Fruit fly (Drosophila melanogaster) whole organism, embryonic: ENCODE measurements around the gene Irbp.

Source experiments
- Ada2b ChIP-seq: fragments of 200-800 bp; sonication (Bioruptor generic); IDR thresholded peaks from 2 replicates; pipeline ENCODE4 v1.3.6; 2022; ENCODE audit warnings: missing biosample characterization, missing genetic modification characterization
- C15 ChIP-seq: fragments of 200-800 bp; sonication (Bioruptor generic); IDR thresholded peaks from 3 replicates; pipeline ENCODE4 v1.3.6; 2022; ENCODE audit warnings: missing biosample characterization, missing genetic modification characterization
- CG10267 ChIP-seq: fragments of 200-800 bp; sonication (Bioruptor generic); optimal IDR thresholded peaks from 2 replicates; lab custom pipeline; 2018; ENCODE audit warnings: missing biosample characterization, mild to moderate bottlenecking, missing genetic modification characterization, moderate library complexity
- CG11723 ChIP-seq: fragments of 200-800 bp; sonication (Bioruptor generic); optimal IDR thresholded peaks from 2 replicates; lab custom pipeline; 2017; ENCODE audit warnings: missing biosample characterization, mild to moderate bottlenecking, missing genetic modification characterization
- CG12071 ChIP-seq: fragments of 200-800 bp; sonication (Bioruptor generic); optimal IDR thresholded peaks from 3 replicates; lab custom pipeline; 2018; ENCODE audit warnings: missing biosample characterization, mild to moderate bottlenecking, missing genetic modification characterization
- CG13624 ChIP-seq: fragments of 200-800 bp; sonication (Bioruptor generic); optimal IDR thresholded peaks from 2 replicates; lab custom pipeline; 2016; ENCODE audit warnings: missing biosample characterization, missing genetic modification characterization
- CG16779 ChIP-seq: fragments of 200-800 bp; sonication (Bioruptor generic); IDR thresholded peaks from 2 replicates; pipeline ENCODE4 v1.3.6; 2022; ENCODE audit warnings: missing biosample characterization, missing genetic modification characterization
- CG18011 ChIP-seq: fragments of 200-800 bp; sonication (Bioruptor generic); optimal IDR thresholded peaks from 2 replicates; lab custom pipeline; 2017; ENCODE audit warnings: missing biosample characterization, missing genetic modification characterization, mild to moderate bottlenecking, moderate library complexity, missing genotype
- CG18476 ChIP-seq: fragments of 200-800 bp; sonication (Bioruptor generic); optimal IDR thresholded peaks from 2 replicates; lab custom pipeline; 2016; ENCODE audit warnings: missing biosample characterization, mild to moderate bottlenecking, missing genetic modification characterization
- CG18599 ChIP-seq: fragments of 200-800 bp; sonication (Bioruptor generic); optimal IDR thresholded peaks from 3 replicates; lab custom pipeline; 2017; ENCODE audit warnings: missing biosample characterization, missing genetic modification characterization, mild to moderate bottlenecking, moderate library complexity, missing genetic modification reagents
- CG30020 ChIP-seq: fragments of 200-800 bp; optimal IDR thresholded peaks from 2 replicates; lab custom pipeline; 2019; ENCODE audit warnings: missing biosample characterization, mild to moderate bottlenecking, missing genetic modification characterization, moderate library complexity
- CG34376 ChIP-seq: fragments of 200-800 bp; sonication (Bioruptor generic); optimal IDR thresholded peaks from 2 replicates; lab custom pipeline; 2018; ENCODE audit warnings: missing biosample characterization, mild to moderate bottlenecking, missing genetic modification characterization
- CG4328 ChIP-seq: fragments of 200-800 bp; sonication (Bioruptor generic); optimal IDR thresholded peaks from 3 replicates; lab custom pipeline; 2017; ENCODE audit warnings: missing biosample characterization, missing genetic modification reagents, missing genetic modification characterization
- CG4424 ChIP-seq: fragments of 200-800 bp; sonication (Bioruptor generic); optimal IDR thresholded peaks from 3 replicates; lab custom pipeline; 2016; ENCODE audit warnings: missing biosample characterization, missing genetic modification characterization
- CG5180 ChIP-seq: fragments of 200-800 bp; sonication (Bioruptor generic); optimal IDR thresholded peaks from 3 replicates; lab custom pipeline; 2017; ENCODE audit warnings: missing biosample characterization, missing genetic modification characterization, mild to moderate bottlenecking, moderate library complexity, missing genetic modification reagents
- CG9215 ChIP-seq: fragments of 200-800 bp; sonication (Bioruptor generic); IDR thresholded peaks from 2 replicates; pipeline ENCODE4 v1.3.6; 2022; ENCODE audit warnings: missing biosample characterization, missing genetic modification characterization
- CG9817 ChIP-seq: fragments of 200-800 bp; sonication (Bioruptor generic); optimal IDR thresholded peaks from 2 replicates; lab custom pipeline; 2018; ENCODE audit warnings: missing biosample characterization, mild to moderate bottlenecking, missing genetic modification characterization, moderate library complexity
- E2f1 ChIP-seq: fragments of 200-800 bp; sonication (Bioruptor generic); IDR thresholded peaks from 2 replicates; pipeline ENCODE4 v1.3.6; 2022; ENCODE audit warnings: missing biosample characterization, missing genetic modification characterization
- Elba2 ChIP-seq: fragments of 200-800 bp; sonication (Bioruptor generic); optimal IDR thresholded peaks from 3 replicates; lab custom pipeline; 2016; ENCODE audit warnings: missing biosample characterization, missing genetic modification characterization
- Fer3 ChIP-seq: fragments of 200-800 bp; sonication (Bioruptor generic); optimal IDR thresholded peaks from 2 replicates; lab custom pipeline; 2018; ENCODE audit warnings: missing biosample characterization, mild to moderate bottlenecking, missing genetic modification characterization, moderate library complexity
- GATAe ChIP-seq: fragments of 200-800 bp; sonication (Bioruptor generic); conservative IDR thresholded peaks from 2 replicates; pipeline ENCODE4 v1.3.6; 2022; ENCODE audit warnings: missing biosample characterization, missing genetic modification characterization
- HLHmδ ChIP-seq: fragments of 200-800 bp; sonication (Bioruptor generic); optimal IDR thresholded peaks from 2 replicates; lab custom pipeline; 2018; ENCODE audit warnings: missing biosample characterization, mild to moderate bottlenecking, missing genetic modification characterization, moderate library complexity
- Hr3 ChIP-seq: fragments of 200-800 bp; sonication (Bioruptor generic); optimal IDR thresholded peaks from 3 replicates; lab custom pipeline; 2016; ENCODE audit warnings: missing biosample characterization, missing genetic modification characterization
- Med ChIP-seq: fragments of 200-800 bp; sonication (Bioruptor generic); peaks from one replicate; lab custom pipeline; 2016; ENCODE audit warnings: missing biosample characterization, missing genetic modification characterization, mild to moderate bottlenecking, inconsistent platforms, moderate library complexity
- Oaz ChIP-seq: fragments of 200-800 bp; sonication (Bioruptor generic); IDR thresholded peaks from 2 replicates; pipeline ENCODE4 v1.3.6; 2022; ENCODE audit warnings: missing biosample characterization, missing genetic modification characterization
- Scr ChIP-seq: fragments of 200-800 bp; sonication (Bioruptor generic); IDR thresholded peaks from 2 replicates; pipeline ENCODE4 v1.3.6; 2022; ENCODE audit warnings: missing biosample characterization, missing genetic modification characterization; ENCODE audit not compliant: partially characterized antibody
- Side ChIP-seq: fragments of 200-800 bp; sonication (Bioruptor generic); optimal IDR thresholded peaks from 2 replicates; lab custom pipeline; 2016; ENCODE audit warnings: missing biosample characterization, missing genetic modification characterization
- Xbp1 ChIP-seq: fragments of 200-800 bp; sonication (Bioruptor generic); optimal IDR thresholded peaks from 3 replicates; lab custom pipeline; 2016; ENCODE audit warnings: missing biosample characterization, mild to moderate bottlenecking, missing genetic modification characterization
- YL-1 ChIP-seq: fragments of 200-800 bp; sonication (Bioruptor generic); optimal IDR thresholded peaks from 3 replicates; lab custom pipeline; 2017; ENCODE audit warnings: missing biosample characterization, mild to moderate bottlenecking, missing genetic modification characterization
- btn ChIP-seq: fragments of 200-800 bp; sonication (Bioruptor generic); optimal IDR thresholded peaks from 2 replicates; lab custom pipeline; 2016; ENCODE audit warnings: missing biosample characterization, missing genetic modification characterization
- cas ChIP-seq: fragments of 200-800 bp; sonication (Bioruptor generic); IDR thresholded peaks from 2 replicates; pipeline ENCODE4 v1.3.6; 2022; ENCODE audit warnings: missing biosample characterization, missing genetic modification characterization
- ci ChIP-seq: fragments of 200-800 bp; sonication (Bioruptor generic); IDR thresholded peaks from 3 replicates; pipeline ENCODE4 v1.3.6; 2022; ENCODE audit warnings: missing biosample characterization, missing genetic modification characterization
- dan ChIP-seq: fragments of 200-800 bp; sonication (Bioruptor generic); IDR thresholded peaks from 2 replicates; pipeline ENCODE4 v1.3.6; 2022; ENCODE audit warnings: missing biosample characterization, missing genetic modification characterization
- dpn ChIP-seq, 2 experiments: fragments of 200-800 bp; sonication (Bioruptor generic); optimal IDR thresholded peaks; 3 replicates each; lab custom pipeline; 2016; ENCODE audit warnings: missing biosample characterization in 2 of 2, missing genetic modification characterization in 2 of 2
- esg ChIP-seq: fragments of 200-800 bp; sonication (Bioruptor generic); conservative IDR thresholded peaks from 2 replicates; pipeline ENCODE4 v1.3.6; 2022; ENCODE audit warnings: missing biosample characterization, missing genetic modification characterization
- fd3F ChIP-seq: fragments of 200-800 bp; sonication (Bioruptor generic); optimal IDR thresholded peaks from 2 replicates; lab custom pipeline; 2018; ENCODE audit warnings: missing biosample characterization, mild to moderate bottlenecking, missing genetic modification characterization, moderate library complexity
- grn ChIP-seq: fragments of 200-800 bp; sonication (Bioruptor generic); optimal IDR thresholded peaks from 3 replicates; lab custom pipeline; 2017; ENCODE audit warnings: missing biosample characterization, missing genetic modification characterization
- kah ChIP-seq: fragments of 200-800 bp; sonication (Bioruptor generic); optimal IDR thresholded peaks from 2 replicates; lab custom pipeline; 2018; ENCODE audit warnings: missing biosample characterization, mild to moderate bottlenecking, missing genetic modification characterization
- lmd ChIP-seq: fragments of 200-800 bp; sonication (Bioruptor generic); IDR thresholded peaks from 2 replicates; pipeline ENCODE4 v1.3.6; 2022; ENCODE audit warnings: missing biosample characterization, missing genetic modification characterization
- nmo ChIP-seq: fragments of 200-800 bp; sonication (Bioruptor generic); optimal IDR thresholded peaks from 2 replicates; lab custom pipeline; 2018; ENCODE audit warnings: missing biosample characterization, mild to moderate bottlenecking, missing genetic modification characterization, moderate library complexity
- pan ChIP-seq, 4 experiments: fragments of >200 bp in 3 of 4; fragments of 200-800 bp in 1 of 4; sonication (Bioruptor generic) in 1 of 4; optimal IDR thresholded peaks in 3 of 4; IDR thresholded peaks in 1 of 4; 2 replicates each; pipeline versions ENCODE4 v1.3.6 to Lab custom; 2017 to 2022; ENCODE audit warnings: missing biosample characterization in 2 of 4, missing genetic modification characterization in 2 of 4, mixed read lengths in 1 of 4
- pita ChIP-seq: fragments of 200-800 bp; sonication (Bioruptor generic); optimal IDR thresholded peaks from 2 replicates; lab custom pipeline; 2017; ENCODE audit warnings: missing biosample characterization, mild to moderate bottlenecking, missing genetic modification characterization
- prd ChIP-seq, 3 experiments: fragments of >200 bp in 2 of 3; fragments of 200-800 bp in 1 of 3; sonication (Bioruptor generic) in 1 of 3; optimal IDR thresholded peaks in 2 of 3; IDR thresholded peaks in 1 of 3; 2 replicates in 2 of 3; 3 replicates in 1 of 3; pipeline versions ENCODE4 v1.3.6 to Lab custom; 2017 to 2022; ENCODE audit warnings: missing biosample characterization in 1 of 3, missing genetic modification characterization in 1 of 3
- rib ChIP-seq: fragments of 200-800 bp; sonication (Bioruptor generic); IDR thresholded peaks from 2 replicates; pipeline ENCODE4 v1.3.6; 2022; ENCODE audit warnings: missing biosample characterization, missing genetic modification characterization
- schlank ChIP-seq: fragments of 200-800 bp; sonication (Bioruptor generic); optimal IDR thresholded peaks from 2 replicates; lab custom pipeline; 2018; ENCODE audit warnings: missing biosample characterization, mild to moderate bottlenecking, missing genetic modification characterization
- sna ChIP-seq: fragments of 200-800 bp; sonication (Bioruptor generic); IDR thresholded peaks from 2 replicates; pipeline ENCODE4 v1.3.6; 2022; ENCODE audit warnings: missing biosample characterization, missing genetic modification characterization; ENCODE audit not compliant: partially characterized antibody
- trh ChIP-seq: fragments of 200-800 bp; sonication (Bioruptor generic); optimal IDR thresholded peaks from 2 replicates; lab custom pipeline; 2016; ENCODE audit warnings: missing biosample characterization, missing genetic modification characterization
- twi ChIP-seq: fragments of 200-800 bp; optimal IDR thresholded peaks from 2 replicates; lab custom pipeline; 2019; ENCODE audit warnings: missing biosample characterization, mild to moderate bottlenecking, missing genetic modification characterization, moderate library complexity
- unc-4 ChIP-seq: fragments of 200-800 bp; sonication (Bioruptor generic); IDR thresholded peaks from 2 replicates; pipeline ENCODE4 v1.3.6; 2022; ENCODE audit warnings: missing biosample characterization, missing genetic modification characterization; ENCODE audit not compliant: partially characterized antibody

Irbp gene

DNA sequence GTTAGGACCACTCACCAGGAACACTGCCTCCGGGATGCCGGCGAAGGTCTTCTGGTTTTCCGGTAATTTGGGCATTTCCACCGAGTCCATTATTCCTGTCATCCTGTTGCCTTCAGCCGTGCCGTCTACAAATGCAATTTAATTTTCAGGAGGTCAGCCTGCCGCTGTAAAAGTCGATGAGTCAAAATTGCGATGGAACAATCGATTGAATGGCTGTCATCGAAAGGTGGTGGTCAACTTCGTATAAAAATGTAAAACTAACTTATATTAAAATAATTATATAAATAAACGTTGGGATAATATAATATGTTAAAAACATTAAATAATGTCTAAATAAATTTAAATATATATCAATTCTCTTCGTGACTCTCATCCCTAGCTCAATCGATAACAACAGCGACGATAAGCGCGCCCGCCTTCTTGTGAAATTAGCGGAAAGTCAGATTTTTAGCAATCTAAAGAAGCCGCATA lies at the start of gene Irbp, which contains the start of gene mgr:
Irbp (plus strand) TSS at position 381 of the 471 bp plus-strand sequence.
mgr (minus strand) TSS at position 209 of the 471 bp plus-strand sequence.
- TF ChIP-seq Ada2b (GFP tag; lab: Robert Waterston, UW) (peak; percentile 96), dan (GFP tag; lab: Robert Waterston, UW) (peak; percentile 46; the same call in 1 of the 2 replicates), prd (optimal IDR thresholded peaks at IDR 0.05; lab: Kevin White, UChicago) (no peak), prd (GFP tag; IDR thresholded peaks at IDR 0.05; lab: Robert Waterston, UW) (peak; percentile 97), CG9215 (GFP tag; lab: Robert Waterston, UW) (peak; percentile 93), kah (GFP tag; lab: Kevin White, UChicago) (peak; percentile 68), HLHmδ (GFP tag; lab: Kevin White, UChicago) (no peak), CG18011 (GFP tag; lab: Kevin White, UChicago) (peak; percentile 83), CG13624 (peak; percentile 14), rib (GFP tag; lab: Robert Waterston, UW) (peak; percentile 94), Fer3 (tag; lab: Kevin White, UChicago) (peak; percentile 93), schlank (tag; lab: Kevin White, UChicago) (peak; percentile 66), pan (optimal IDR thresholded peaks at IDR 0.05; lab: Kevin White, UChicago) (no peak), pan (GFP tag; optimal IDR thresholded peaks at IDR 0.05 in 1 of 2, IDR thresholded peaks at IDR 0.05 in 1 of 2) (peak in 1 of 2 experiments; percentile 96), Xbp1 (peak; percentile 89), CG10267 (tag; lab: Kevin White, UChicago) (peak; percentile 90), sna (peak; percentile 88), trh (GFP tag; lab: Kevin White, UChicago) (peak; percentile 73), Hr3 (GFP tag; lab: Kevin White, UChicago) (peak; percentile 92), GATAe (peak; percentile 86), cas (GFP tag; lab: Robert Waterston, UW) (peak; percentile 88), Side (no peak), CG18599 (GFP tag; lab: Kevin White, UChicago) (peak; percentile 94), CG18476 (GFP tag; lab: Kevin White, UChicago) (peak; percentile 80), CG11723 (GFP tag; lab: Kevin White, UChicago) (peak; percentile 85), E2f1 (GFP tag; lab: Robert Waterston, UW) (peak; percentile 95), Scr (GFP tag; lab: Robert Waterston, UW) (peak; percentile 90), Med (GFP tag; lab: Kevin White, UChicago) (peak; percentile 90), C15 (GFP tag; lab: Robert Waterston, UW) (peak; percentile 90), CG4328 (peak; percentile 69), twi (tag; lab: Kevin White, UChicago) (peak; percentile 87), fd3F (GFP tag; lab: Kevin White, UChicago) (peak; percentile 90), esg (GFP tag; lab: Robert Waterston, UW) (peak; percentile 91), nmo (peak; percentile 95), lmd (GFP tag; lab: Robert Waterston, UW) (peak; percentile 93), CG30020 (tag; lab: Kevin White, UChicago) (peak; percentile 80), CG5180 (GFP tag; lab: Kevin White, UChicago) (no peak), YL-1 (GFP tag; lab: Kevin White, UChicago) (peak; percentile 93), grn (GFP tag; lab: Kevin White, UChicago) (no peak), CG12071 (GFP tag; lab: Kevin White, UChicago) (no peak), CG9817 (tag; lab: Kevin White, UChicago) (peak; percentile 92), CG16779 (peak; percentile 72; the same call in 1 of the 2 replicates), CG34376 (peak; percentile 59), dpn (GFP tag; optimal IDR thresholded peaks at IDR 0.05; lab: Kevin White, UChicago) (peak; percentile 18 to 92), Oaz (peak; percentile 91), unc-4 (peak; percentile 83), Elba2 (GFP tag; lab: Kevin White, UChicago) (peak; percentile 8), pita (no peak), CG4424 (GFP tag; lab: Kevin White, UChicago) (peak; percentile 90), btn (GFP tag; lab: Kevin White, UChicago) (no peak), ci (GFP tag; lab: Robert Waterston, UW) (peak; percentile 95)
